Worm (Caenorhabditis elegans) whole organism, L1 larva: ENCODE data around the gene cdkl-1.
A peak's percentile ranks its signal among the peaks of the same experiment; 100 is the strongest.

Experiments
- C16A3.4 ChIP-seq: fragments of 150-350 bp; optimal IDR thresholded peaks from 2 replicates; lab custom pipeline; 2014; ENCODE audit warnings: missing biosample characterization, missing genetic modification characterization
- C34B4.2 ChIP-seq: sonication (generic microtip); optimal IDR thresholded peaks from 2 replicates; lab custom pipeline; 2017; ENCODE audit warnings: mild to moderate bottlenecking, missing genetic modification characterization, missing compliant biosample characterization
- F16B12.6 ChIP-seq: fragments of 150-350 bp; optimal IDR thresholded peaks from 2 replicates; lab custom pipeline; 2014; ENCODE audit warnings: missing biosample characterization, missing genetic modification characterization
- Y116A8C.19 ChIP-seq: sonication (generic microtip); optimal IDR thresholded peaks from 2 replicates; lab custom pipeline; 2016; ENCODE audit warnings: missing compliant biosample characterization, missing genetic modification characterization, borderline replicate concordance
- alr-1 ChIP-seq: fragments of 200-800 bp; sonication (Bioruptor generic); optimal IDR thresholded peaks from 2 replicates; lab custom pipeline; 2018; ENCODE audit warnings: borderline replicate concordance, mild to moderate bottlenecking, missing genetic modification characterization, missing compliant biosample characterization
- aly-2 ChIP-seq: fragments of 150-350 bp; optimal IDR thresholded peaks from 2 replicates; lab custom pipeline; 2014; ENCODE audit warnings: missing biosample characterization, missing genetic modification characterization
- ama-1 ChIP-seq: fragments of 150-350 bp; optimal IDR thresholded peaks from 2 replicates; lab custom pipeline; 2014
- blmp-1 ChIP-seq: fragments of 150-350 bp; optimal IDR thresholded peaks from 2 replicates; lab custom pipeline; 2014; ENCODE audit warnings: missing biosample characterization, missing genetic modification characterization
- ceh-8 ChIP-seq: fragments of 200-800 bp; sonication (Bioruptor generic); optimal IDR thresholded peaks from 2 replicates; lab custom pipeline; 2018; ENCODE audit warnings: mild to moderate bottlenecking, missing genetic modification characterization, moderate library complexity, missing compliant biosample characterization
- ceh-82 ChIP-seq, 3 experiments: fragments of 150-350 bp in 1 of 3; sonication (generic microtip) in 2 of 3; optimal IDR thresholded peaks; 2 replicates each; lab custom pipeline; 2014 to 2017; ENCODE audit warnings: missing biosample characterization in 3 of 3, missing genetic modification characterization in 3 of 3
- ces-1 ChIP-seq: fragments of 150-350 bp; optimal IDR thresholded peaks from 2 replicates; lab custom pipeline; 2014; ENCODE audit warnings: missing biosample characterization, missing genetic modification reagents, missing genetic modification characterization
- dpl-1 ChIP-seq, 3 experiments: fragments of 150-350 bp in 2 of 3; sonication (generic microtip) in 1 of 3; optimal IDR thresholded peaks; 2 replicates each; lab custom pipeline; 2014 to 2017; ENCODE audit warnings: missing biosample characterization in 3 of 3, missing genetic modification characterization in 3 of 3, missing genetic modification reagents in 3 of 3
- dsc-1 ChIP-seq: sonication (generic microtip); optimal IDR thresholded peaks from 2 replicates; lab custom pipeline; 2016; ENCODE audit warnings: mild to moderate bottlenecking, missing genetic modification characterization, missing compliant biosample characterization
- efl-1 ChIP-seq, 4 experiments: fragments of 150-350 bp; optimal IDR thresholded peaks in 3 of 4; peaks in 1 of 4; 1 replicate in 1 of 4; 2 replicates in 3 of 4; lab custom pipeline; 2014; ENCODE audit warnings: missing biosample characterization in 2 of 4, missing genetic modification characterization in 2 of 4, missing genetic modification reagents in 2 of 4
- efl-3 ChIP-seq: fragments of 200-800 bp; sonication (Bioruptor generic); optimal IDR thresholded peaks from 2 replicates; lab custom pipeline; 2018; ENCODE audit warnings: mild to moderate bottlenecking, missing genetic modification characterization, missing compliant biosample characterization
- egl-27 ChIP-seq, 2 experiments: fragments of 150-350 bp in 1 of 2; sonication (generic microtip); optimal IDR thresholded peaks; 3 replicates each; lab custom pipeline; 2017 to 2018; ENCODE audit warnings: missing biosample characterization in 2 of 2, missing genetic modification characterization in 2 of 2, missing genetic modification reagents in 2 of 2
- elt-2 ChIP-seq: sonication (generic microtip); optimal IDR thresholded peaks from 2 replicates; lab custom pipeline; 2016; ENCODE audit warnings: missing genetic modification characterization, mild to moderate bottlenecking, inconsistent platforms, missing compliant biosample characterization, missing genetic modification reagents
- elt-3 ChIP-seq, 6 experiments: fragments of 150-350 bp in 1 of 6; sonication (generic microtip); optimal IDR thresholded peaks; 2 replicates each; lab custom pipeline; 2017 to 2018; ENCODE audit warnings: missing biosample characterization in 6 of 6, missing genetic modification characterization in 6 of 6, inconsistent platforms in 1 of 6
- ets-5 ChIP-seq: fragments of 200-800 bp; sonication (Bioruptor generic); IDR thresholded peaks from 2 replicates; pipeline ENCODE4 v1.3.6; 2022; ENCODE audit warnings: missing genetic modification characterization, missing compliant biosample characterization
- fkh-4 ChIP-seq: sonication (generic microtip); optimal IDR thresholded peaks from 2 replicates; lab custom pipeline; 2016; ENCODE audit warnings: missing compliant biosample characterization, missing genetic modification characterization, borderline replicate concordance
- fkh-8 ChIP-seq: sonication (generic microtip); optimal IDR thresholded peaks from 2 replicates; lab custom pipeline; 2016; ENCODE audit warnings: mild to moderate bottlenecking, missing genetic modification characterization, missing compliant biosample characterization
- fos-1 ChIP-seq: fragments of 150-350 bp; optimal IDR thresholded peaks from 2 replicates; lab custom pipeline; 2014; ENCODE audit warnings: missing biosample characterization, missing genetic modification characterization
- grh-1 ChIP-seq: fragments of 200-800 bp; sonication (Bioruptor generic); IDR thresholded peaks from 2 replicates; pipeline ENCODE4 v1.3.6; 2022; ENCODE audit warnings: missing genetic modification reagents, missing genetic modification characterization, missing compliant biosample characterization
- hlh-17 ChIP-seq: fragments of 200-800 bp; sonication (Bioruptor generic); optimal IDR thresholded peaks from 2 replicates; lab custom pipeline; 2018; ENCODE audit warnings: missing genetic modification characterization, mild to moderate bottlenecking, missing compliant biosample characterization, moderate library complexity, borderline replicate concordance
- isw-1 ChIP-seq: fragments of 200-800 bp; sonication (Bioruptor generic); IDR thresholded peaks from 2 replicates; pipeline ENCODE4 v1.3.6; 2022; ENCODE audit warnings: missing genetic modification characterization, missing compliant biosample characterization
- jun-1 ChIP-seq: fragments of 150-350 bp; optimal IDR thresholded peaks from 2 replicates; lab custom pipeline; 2014; ENCODE audit warnings: missing biosample characterization, missing genetic modification reagents, missing genetic modification characterization
- lin-13 ChIP-seq: fragments of 150-350 bp; optimal IDR thresholded peaks from 2 replicates; lab custom pipeline; 2014; ENCODE audit warnings: missing biosample characterization, missing genetic modification reagents, missing genetic modification characterization
- lin-14 ChIP-seq: fragments of 200-800 bp; sonication (Bioruptor generic); optimal IDR thresholded peaks from 2 replicates; lab custom pipeline; 2018; ENCODE audit warnings: mild to moderate bottlenecking, missing genetic modification characterization, moderate library complexity, missing compliant biosample characterization
- lin-15B ChIP-seq: fragments of 150-350 bp; sonication (generic microtip); optimal IDR thresholded peaks from 3 replicates; lab custom pipeline; 2014; ENCODE audit warnings: missing biosample characterization, missing genetic modification characterization
- lin-35 ChIP-seq, 2 experiments: fragments of 150-350 bp; optimal IDR thresholded peaks; 2 replicates each; lab custom pipeline; 2014; ENCODE audit warnings: missing biosample characterization in 2 of 2, missing genetic modification characterization in 2 of 2, missing genetic modification reagents in 2 of 2
- lir-3 ChIP-seq: sonication (generic microtip); optimal IDR thresholded peaks from 2 replicates; lab custom pipeline; 2016; ENCODE audit warnings: mild to moderate bottlenecking, missing genetic modification characterization, moderate library complexity, missing compliant biosample characterization; ENCODE audit not compliant: poor library complexity
- lsy-2 ChIP-seq, 2 experiments: fragments of 150-350 bp; optimal IDR thresholded peaks; 2 replicates each; lab custom pipeline; 2014; ENCODE audit warnings: missing biosample characterization in 2 of 2, missing genetic modification characterization in 2 of 2
- mdl-1 ChIP-seq, 2 experiments: fragments of 150-350 bp; optimal IDR thresholded peaks; 2 replicates each; lab custom pipeline; 2014 to 2017; ENCODE audit warnings: missing biosample characterization in 2 of 2, missing genetic modification characterization in 2 of 2, inconsistent platforms in 1 of 2
- mef-2 ChIP-seq: fragments of 150-350 bp; optimal IDR thresholded peaks from 2 replicates; lab custom pipeline; 2014; ENCODE audit warnings: missing biosample characterization, missing genetic modification characterization
- nhr-19 ChIP-seq: fragments of 200-800 bp; sonication (Bioruptor generic); conservative IDR thresholded peaks from 2 replicates; pipeline ENCODE4 v1.3.6; 2022; ENCODE audit warnings: missing genetic modification characterization, missing compliant biosample characterization
- nhr-20 ChIP-seq: sonication (generic microtip); optimal IDR thresholded peaks from 2 replicates; lab custom pipeline; 2016; ENCODE audit warnings: mild to moderate bottlenecking, missing genetic modification characterization, missing compliant biosample characterization
- nhr-237 ChIP-seq: fragments of 150-350 bp; optimal IDR thresholded peaks from 2 replicates; lab custom pipeline; 2014; ENCODE audit warnings: missing biosample characterization, missing genetic modification characterization
- nhr-28 ChIP-seq: fragments of 150-350 bp; optimal IDR thresholded peaks from 2 replicates; lab custom pipeline; 2014; ENCODE audit warnings: missing biosample characterization, missing genetic modification characterization
- nhr-76 ChIP-seq: sonication (generic microtip); optimal IDR thresholded peaks from 2 replicates; lab custom pipeline; 2017; ENCODE audit warnings: missing biosample characterization, missing genetic modification characterization
- nhr-85 ChIP-seq: sonication (generic microtip); peaks from one replicate; lab custom pipeline; 2016; ENCODE audit warnings: missing genetic modification characterization, inconsistent platforms, missing compliant biosample characterization
- skn-1 ChIP-seq: fragments of 150-350 bp; optimal IDR thresholded peaks from 2 replicates; lab custom pipeline; 2014; ENCODE audit warnings: missing biosample characterization, missing genetic modification characterization
- snpc-4 ChIP-seq: fragments of 150-350 bp; optimal IDR thresholded peaks from 2 replicates; lab custom pipeline; 2014; ENCODE audit warnings: missing biosample characterization, missing genetic modification characterization
- snu-23 ChIP-seq: sonication (generic microtip); optimal IDR thresholded peaks from 2 replicates; lab custom pipeline; 2016; ENCODE audit warnings: missing genetic modification characterization, missing compliant biosample characterization
- sox-4 ChIP-seq: sonication (generic microtip); optimal IDR thresholded peaks from 2 replicates; lab custom pipeline; 2016; ENCODE audit warnings: missing genetic modification characterization, missing compliant biosample characterization
- sptf-1 ChIP-seq: fragments of 150-350 bp; optimal IDR thresholded peaks from 2 replicates; lab custom pipeline; 2014; ENCODE audit warnings: missing biosample characterization, missing genetic modification characterization
- swsn-7 ChIP-seq: sonication (generic microtip); optimal IDR thresholded peaks from 2 replicates; lab custom pipeline; 2016; ENCODE audit warnings: missing genetic modification characterization, missing compliant biosample characterization
- tlp-1 ChIP-seq: fragments of 150-350 bp; optimal IDR thresholded peaks from 2 replicates; lab custom pipeline; 2014; ENCODE audit warnings: missing biosample characterization, missing genetic modification characterization
- unc-130 ChIP-seq: fragments of 150-350 bp; optimal IDR thresholded peaks from 2 replicates; lab custom pipeline; 2017; ENCODE audit warnings: missing biosample characterization, missing genetic modification characterization, inconsistent platforms
- unc-62 ChIP-seq: fragments of 150-350 bp; optimal IDR thresholded peaks from 2 replicates; lab custom pipeline; 2014; ENCODE audit warnings: missing biosample characterization, missing genetic modification reagents, missing genetic modification characterization
- ztf-4 ChIP-seq: fragments of 150-350 bp; optimal IDR thresholded peaks from 2 replicates; lab custom pipeline; 2014; ENCODE audit warnings: missing biosample characterization, missing genetic modification characterization

Gene cdkl-1

ce11 chrV:11122466-11122865 is 23.8 kb downstream of the cdkl-1 start, which contains the start of gene mboa-2 (continued):
- TF ChIP-seq lsy-2 (tag; optimal IDR thresholded peaks at IDR 0.05; lab: Kevin White, UChicago) (peak; percentile 29 to 38), lin-35 (GFP tag; optimal IDR thresholded peaks at IDR 0.05; lab: Kevin White, UChicago) (peak in 1 of 2 experiments; percentile 13), sptf-1 (tag; lab: Kevin White, UChicago) (no peak), elt-2 (tag; lab: Kevin White, UChicago) (peak; percentile 31), nhr-237 (tag; lab: Kevin White, UChicago) (no peak), dpl-1 (GFP tag; optimal IDR thresholded peaks at IDR 0.05; lab: Kevin White, UChicago) (no peak), lir-3 (tag; lab: Kevin White, UChicago) (peak; percentile 3), nhr-19 (GFP tag; lab: Robert Waterston, UW) (peak; percentile 30), ceh-8 (GFP tag; lab: Kevin White, UChicago) (no peak), fos-1 (tag; lab: Kevin White, UChicago) (no peak), blmp-1 (tag; lab: Kevin White, UChicago) (no peak), lin-13 (GFP tag; lab: Kevin White, UChicago) (no peak), C16A3.4 (tag; lab: Kevin White, UChicago) (no peak), ztf-4 (tag; lab: Kevin White, UChicago) (peak; percentile 2), efl-3 (no peak), swsn-7 (tag; lab: Kevin White, UChicago) (peak; percentile 25), jun-1 (no peak), mef-2 (tag; lab: Kevin White, UChicago) (no peak), Y116A8C.19 (tag; lab: Kevin White, UChicago) (no peak), ets-5 (no peak), snpc-4 (tag; lab: Kevin White, UChicago) (no peak), alr-1 (no peak), ceh-82 (tag; optimal IDR thresholded peaks at IDR 0.05; lab: Kevin White, UChicago) (no peak), nhr-20 (tag; lab: Kevin White, UChicago) (peak; percentile 46), mdl-1 (tag; optimal IDR thresholded peaks at IDR 0.05; lab: Kevin White, UChicago) (no peak), lin-15B (tag; lab: Kevin White, UChicago) (no peak), sox-4 (tag; lab: Kevin White, UChicago) (no peak), unc-62 (GFP tag; lab: Kevin White, UChicago) (no peak), egl-27 (tag; optimal IDR thresholded peaks at IDR 0.05; lab: Kevin White, UChicago) (no peak), ama-1 (lab: Kevin White, UChicago) (peak; percentile 57), lin-14 (GFP tag; lab: Kevin White, UChicago) (peak; percentile 21), skn-1 (no peak), aly-2 (tag; lab: Kevin White, UChicago) (peak; percentile 45), grh-1 (GFP tag; lab: Robert Waterston, UW) (no peak), isw-1 (no peak), snu-23 (GFP tag; lab: Kevin White, UChicago) (peak; percentile 16)
- TF ChIP-seq, all 84 proteins: peak for 19

DNA sequence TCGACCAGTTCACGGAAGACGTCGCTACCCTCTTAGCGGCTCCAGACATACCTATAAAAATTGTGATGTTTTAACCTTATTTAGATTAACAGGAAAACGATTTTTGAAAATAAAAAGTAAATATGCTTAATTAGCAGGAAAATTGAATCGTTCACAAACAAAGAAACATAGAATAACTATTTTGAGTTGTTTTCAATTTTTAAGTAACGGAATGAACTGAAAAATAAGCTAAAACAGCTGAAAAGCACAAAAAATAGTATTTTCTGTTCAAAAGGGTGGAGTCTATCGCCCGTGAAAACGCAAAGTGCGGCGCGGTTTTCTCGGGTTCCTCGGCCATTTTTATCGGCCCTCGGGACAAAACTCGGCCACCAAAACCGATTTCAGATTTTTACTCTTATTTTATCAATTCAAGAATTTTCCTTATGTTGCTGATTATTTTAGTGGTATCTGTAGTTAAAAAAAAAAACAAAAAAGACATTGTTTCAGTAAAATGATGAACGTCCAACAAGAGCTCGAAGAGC is 25.2 kb downstream of the cdkl-1 start, which contains the start of the genes atp-5 and lmtr-3:
Gene atp-5, minus strand, starts transcription at position 51 of the 521 bp plus-strand sequence.
Gene lmtr-3, plus strand, starts transcription at position 370 of the 521 bp plus-strand sequence.
- no peak for TF ChIP-seq egl-27 (tag; optimal IDR thresholded peaks at IDR 0.05; lab: Kevin White, UChicago)
- peak; percentile 70 to 71 for TF ChIP-seq efl-1 (optimal IDR thresholded peaks at IDR 0.05; lab: Kevin White, UChicago)
- peak; percentile 74 to 95 for TF ChIP-seq efl-1 (GFP tag; optimal IDR thresholded peaks at IDR 0.05 in 1 of 2; lab: Kevin White, UChicago)
- TF ChIP-seq fkh-4, result peak; percentile 82
- TF ChIP-seq nhr-28 (tag; lab: Kevin White, UChicago), result no peak
- peak; percentile 62 for TF ChIP-seq unc-130 (tag; lab: Kevin White, UChicago)
- no peak for TF ChIP-seq efl-3
- TF ChIP-seq elt-2 (tag; lab: Kevin White, UChicago), result peak; percentile 30
- TF ChIP-seq nhr-20 (tag; lab: Kevin White, UChicago), result peak; percentile 78
- peak; percentile 90 for TF ChIP-seq lin-14 (GFP tag; lab: Kevin White, UChicago)
- TF ChIP-seq snpc-4 (tag; lab: Kevin White, UChicago), result peak; percentile 63
- no peak for TF ChIP-seq tlp-1 (tag; lab: Kevin White, UChicago)
- TF ChIP-seq C34B4.2 (tag; lab: Kevin White, UChicago), result no peak
- peak; percentile 85 for TF ChIP-seq fkh-8 (tag; lab: Kevin White, UChicago)
- TF ChIP-seq ztf-4 (tag; lab: Kevin White, UChicago), result no peak
- TF ChIP-seq elt-3 (tag; optimal IDR thresholded peaks at IDR 0.05; lab: Kevin White, UChicago), result peak in 1 of 6 experiments; percentile 68
- TF ChIP-seq nhr-85 (tag; lab: Kevin White, UChicago), result peak; percentile 88
- TF ChIP-seq nhr-76 (tag; lab: Kevin White, UChicago), result no peak
- TF ChIP-seq hlh-17 (GFP tag; lab: Kevin White, UChicago), result no peak
- peak; percentile 72 for TF ChIP-seq dsc-1 (tag; lab: Kevin White, UChicago)
- peak; percentile 82 for TF ChIP-seq snu-23 (GFP tag; lab: Kevin White, UChicago)
- peak; percentile 70 for TF ChIP-seq skn-1
- TF ChIP-seq nhr-237 (tag; lab: Kevin White, UChicago), result no peak
- no peak for TF ChIP-seq F16B12.6 (tag; lab: Kevin White, UChicago)
- TF ChIP-seq ces-1 (GFP tag; lab: Kevin White, UChicago), result no peak
- no peak for TF ChIP-seq grh-1 (GFP tag; lab: Robert Waterston, UW)
